Fruit fly (Drosophila melanogaster): Measurements from ENCODE around the gene ssp3.

Gene ssp3

dm6 chr2L:18987078-18987895, 43.5 kb upstream of the ssp3 start, which contains the start of the genes Swip-1 and EMC5 (continued):
- TF ChIP-seq br (GFP tag; optimal IDR thresholded peaks at IDR 0.05) = no peak
- peak; percentile 17 for TF ChIP-seq CG9705 (GFP tag; optimal IDR thresholded peaks at IDR 0.05)
- TF ChIP-seq sage (GFP tag; optimal IDR thresholded peaks at IDR 0.05) = no peak
- TF ChIP-seq Rel (GFP tag; optimal IDR thresholded peaks at IDR 0.05) = no peak
- TF ChIP-seq Rel (tag; optimal IDR thresholded peaks at IDR 0.05) = no peak

- TF ChIP-seq Dfd (GFP tag; optimal IDR thresholded peaks at IDR 0.05) (no peak), br (GFP tag; optimal IDR thresholded peaks at IDR 0.05) (no peak), N (GFP tag; optimal IDR thresholded peaks at IDR 0.05) (no peak), brk (GFP tag; optimal IDR thresholded peaks at IDR 0.05) (no peak), h (GFP tag; optimal IDR thresholded peaks at IDR 0.05) (no peak), sv (GFP tag; optimal IDR thresholded peaks at IDR 0.05) (no peak), rgr (GFP tag; optimal IDR thresholded peaks at IDR 0.05) (no peak), woc (GFP tag; optimal IDR thresholded peaks at IDR 0.05) (no peak), Hnf4 (GFP tag; optimal IDR thresholded peaks at IDR 0.05) (no peak)
Observed at dm6 chr2L:18986125-18986498, 42.4 kb upstream of the ssp3 start.

- TF ChIP-seq ey (GFP tag; optimal IDR thresholded peaks at IDR 0.05) = no peak
- TF ChIP-seq dsf (GFP tag; optimal IDR thresholded peaks at IDR 0.05; ENCODE audit: borderline replicate concordance) = no peak
- TF ChIP-seq Dfd (GFP tag; optimal IDR thresholded peaks at IDR 0.05) = no peak
- no peak for TF ChIP-seq N (GFP tag; optimal IDR thresholded peaks at IDR 0.05)
- TF ChIP-seq sv (GFP tag; optimal IDR thresholded peaks at IDR 0.05) = no peak
- TF ChIP-seq Abd-B (GFP tag; optimal IDR thresholded peaks at IDR 0.05) = no peak
- no peak for TF ChIP-seq dl (GFP tag; optimal IDR thresholded peaks at IDR 0.05; ENCODE audit: insufficient read depth in 1 of 2, partially characterized antibody in 2 of 2)
- TF ChIP-seq foxo (GFP tag; optimal IDR thresholded peaks at IDR 0.05) = peak in 1 of 2 experiments; percentile 30
- no peak for TF ChIP-seq CrebA (GFP tag; optimal IDR thresholded peaks at IDR 0.05; ENCODE audit: borderline replicate concordance)
- TF ChIP-seq fru (GFP tag; optimal IDR thresholded peaks at IDR 0.05) = peak; percentile 20
- TF ChIP-seq pan (optimal IDR thresholded peaks at IDR 0.05) = no peak
- TF ChIP-seq dmrt93B (GFP tag; optimal IDR thresholded peaks at IDR 0.05) = no peak
- peak; percentile 42 for TF ChIP-seq HLH106 (tag; optimal IDR thresholded peaks at IDR 0.05)
- no peak for TF ChIP-seq Dif (GFP tag; optimal IDR thresholded peaks at IDR 0.05; ENCODE audit: partially characterized antibody)
- TF ChIP-seq rgr (GFP tag; optimal IDR thresholded peaks at IDR 0.05) = no peak
- no peak for TF ChIP-seq Hr78 (GFP tag; optimal IDR thresholded peaks at IDR 0.05)
- no peak for TF ChIP-seq Vsx2 (GFP tag; optimal IDR thresholded peaks at IDR 0.05; ENCODE audit: partially characterized antibody)
- no peak for TF ChIP-seq Sp1 (GFP tag; optimal IDR thresholded peaks at IDR 0.05)
- TF ChIP-seq br (GFP tag; optimal IDR thresholded peaks at IDR 0.05) = peak; percentile 8
- TF ChIP-seq Jra (GFP tag; optimal IDR thresholded peaks at IDR 0.05) = no peak
- TF ChIP-seq h (GFP tag; optimal IDR thresholded peaks at IDR 0.05) = peak; percentile 32
- TF ChIP-seq Rel (GFP tag; optimal IDR thresholded peaks at IDR 0.05) = no peak
- no peak for TF ChIP-seq Rel (tag; optimal IDR thresholded peaks at IDR 0.05)
- peak; percentile 22 for TF ChIP-seq OdsH (GFP tag; optimal IDR thresholded peaks at IDR 0.05)
- no peak for TF ChIP-seq lola (GFP tag; optimal IDR thresholded peaks at IDR 0.05)
Observed at dm6 chr2L:18985201-18986124, 41.7 kb upstream of the ssp3 start.

- no peak for TF ChIP-seq usp (GFP tag; optimal IDR thresholded peaks at IDR 0.05)
- TF ChIP-seq Abd-B (GFP tag; optimal IDR thresholded peaks at IDR 0.05) = no peak
- no peak for TF ChIP-seq Hr78 (GFP tag; optimal IDR thresholded peaks at IDR 0.05)
- TF ChIP-seq dl (GFP tag; optimal IDR thresholded peaks at IDR 0.05; ENCODE audit: insufficient read depth in 1 of 2, partially characterized antibody in 2 of 2) = no peak
- TF ChIP-seq dsf (GFP tag; optimal IDR thresholded peaks at IDR 0.05; ENCODE audit: borderline replicate concordance) = no peak
Observed at dm6 chr2L:18984158-18984557, 40.4 kb upstream of the ssp3 start.

Measured in whole organism, wandering third instar larva.